Worm (Caenorhabditis elegans): ENCODE measurements around the gene irld-34.

ce11 chrIII:9151782-9152181 is 3.1 kb upstream of the irld-34 start:
- TF ChIP-seq nhr-76 (tag; optimal IDR thresholded peaks at IDR 0.05) (no peak), ces-1 (GFP tag; optimal IDR thresholded peaks at IDR 0.05) (no peak), tbx-8 (GFP tag; optimal IDR thresholded peaks at IDR 0.05) (no peak), unc-62 (GFP tag; optimal IDR thresholded peaks at IDR 0.05) (peak; percentile 5), elt-1 (tag; optimal IDR thresholded peaks at IDR 0.05; ENCODE audit: borderline replicate concordance, insufficient read depth) (no peak), ztf-11 (tag; optimal IDR thresholded peaks at IDR 0.05) (no peak), nhr-28 (tag; optimal IDR thresholded peaks at IDR 0.05) (no peak), lsy-2 (tag; optimal IDR thresholded peaks at IDR 0.05) (no peak), mab-5 (tag; optimal IDR thresholded peaks at IDR 0.05) (no peak), nhr-12 (tag; optimal IDR thresholded peaks at IDR 0.05) (no peak)
